Fruit fly (Drosophila melanogaster): ENCODE measurements around the gene CG7120.

- TF ChIP-seq pan (optimal IDR thresholded peaks at IDR 0.05), result no peak
- no peak for TF ChIP-seq EcR (GFP tag; optimal IDR thresholded peaks at IDR 0.05)
- no peak for TF ChIP-seq usp (GFP tag; optimal IDR thresholded peaks at IDR 0.05)
- TF ChIP-seq CG8478 (optimal IDR thresholded peaks at IDR 0.05), result no peak
These were observed 27.4 kb downstream of the CG7120 start for dm6 chr3L:8423156-8423555.
